Fruit fly (Drosophila melanogaster): ENCODE data around the gene Or1a.

Gene Or1a

DNA sequence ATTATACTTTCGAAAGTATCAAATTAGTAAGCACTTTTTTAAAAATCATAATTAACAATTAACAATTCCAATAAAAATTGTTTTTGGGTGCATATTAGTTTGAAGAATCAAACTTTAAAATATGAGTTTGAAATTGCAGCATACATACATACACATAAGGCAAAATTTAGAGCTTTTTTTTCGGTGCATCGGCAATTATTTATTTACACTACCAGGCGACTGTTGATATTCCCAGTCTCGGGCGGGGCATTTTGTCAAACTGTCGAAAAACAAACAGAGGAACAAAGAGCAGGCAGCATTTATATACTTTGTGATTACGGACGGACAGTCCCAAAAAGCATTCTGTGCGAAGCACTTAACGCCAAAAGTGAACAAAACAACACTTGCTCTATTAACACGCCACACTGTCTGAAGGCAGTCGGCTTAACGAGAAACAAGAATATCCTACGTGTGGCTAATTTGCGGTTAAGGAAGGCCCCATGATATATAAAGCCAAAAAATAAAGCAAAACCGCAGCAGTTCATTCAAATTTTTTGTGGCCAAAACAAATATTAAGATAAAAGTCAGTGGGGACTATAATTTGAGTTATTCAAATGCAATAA is 47.3 kb downstream of the Or1a start (continued):
- TF ChIP-seq CG30403 (GFP tag; optimal IDR thresholded peaks at IDR 0.05), result no peak
- no peak for TF ChIP-seq ac (GFP tag; optimal IDR thresholded peaks at IDR 0.05)
- TF ChIP-seq CG42726 (GFP tag; IDR thresholded peaks at IDR 0.05; ENCODE audit: partially characterized antibody), result no peak
- no peak for TF ChIP-seq Chrac-16 (GFP tag; optimal IDR thresholded peaks at IDR 0.05)
- no peak for TF ChIP-seq her (GFP tag; optimal IDR thresholded peaks at IDR 0.05)
- no peak for TF ChIP-seq psq (GFP tag; optimal IDR thresholded peaks at IDR 0.05)
- no peak for TF ChIP-seq gce (GFP tag; IDR thresholded peaks at IDR 0.05)
- TF ChIP-seq CG15073 (GFP tag; optimal IDR thresholded peaks at IDR 0.05), result no peak
- no peak for TF ChIP-seq klu (GFP tag; IDR thresholded peaks at IDR 0.05)
- no peak for TF ChIP-seq CG4404 (GFP tag; IDR thresholded peaks at IDR 0.05)
- TF ChIP-seq knrl (GFP tag; IDR thresholded peaks at IDR 0.05; ENCODE audit: partially characterized antibody), result no peak
- TF ChIP-seq CG12219 (GFP tag; optimal IDR thresholded peaks at IDR 0.05), result no peak
- TF ChIP-seq CG12769 (tag; optimal IDR thresholded peaks at IDR 0.05), result no peak
- TF ChIP-seq Blimp-1 (GFP tag; optimal IDR thresholded peaks at IDR 0.05), result peak; percentile 13
- no peak for TF ChIP-seq CG1602 (GFP tag; optimal IDR thresholded peaks at IDR 0.05)
- TF ChIP-seq Bdp1 (GFP tag; optimal IDR thresholded peaks at IDR 0.05), result no peak
- no peak for TF ChIP-seq CHES-1-like (GFP tag; optimal IDR thresholded peaks at IDR 0.05)
- no peak for TF ChIP-seq CG4282 (GFP tag; optimal IDR thresholded peaks at IDR 0.05)
- TF ChIP-seq Drgx (GFP tag; IDR thresholded peaks at IDR 0.05), result no peak
- TF ChIP-seq CG10321 (GFP tag; IDR thresholded peaks at IDR 0.05), result no peak
- TF ChIP-seq odd (GFP tag; optimal IDR thresholded peaks at IDR 0.05), result no peak
- TF ChIP-seq CG7839 (tag; optimal IDR thresholded peaks at IDR 0.05), result no peak
- TF ChIP-seq Dfd (GFP tag; optimal IDR thresholded peaks at IDR 0.05), result no peak
- no peak for TF ChIP-seq D (optimal IDR thresholded peaks at IDR 0.05)
- peak; percentile 19 for TF ChIP-seq D (GFP tag; optimal IDR thresholded peaks at IDR 0.05)
- TF ChIP-seq ranshi (GFP tag; IDR thresholded peaks at IDR 0.05), result no peak
- no peak for TF ChIP-seq sim (GFP tag; IDR thresholded peaks at IDR 0.05)
- TF ChIP-seq CG15696 (tag; optimal IDR thresholded peaks at IDR 0.05), result peak; percentile 27
- no peak for TF ChIP-seq lov (optimal IDR thresholded peaks at IDR 0.05)
- no peak for TF ChIP-seq lov (GFP tag; IDR thresholded peaks at IDR 0.05)
- TF ChIP-seq CG7928 (GFP tag; optimal IDR thresholded peaks at IDR 0.05), result no peak
- TF ChIP-seq dysf (GFP tag; IDR thresholded peaks at IDR 0.05), result no peak
- no peak for TF ChIP-seq NC2α (GFP tag; optimal IDR thresholded peaks at IDR 0.05)
- no peak for TF ChIP-seq dan (GFP tag; IDR thresholded peaks at IDR 0.05)
- TF ChIP-seq CG33557 (GFP tag; optimal IDR thresholded peaks at IDR 0.05), result no peak
- TF ChIP-seq chm (GFP tag; IDR thresholded peaks at IDR 0.05), result no peak
- TF ChIP-seq CG14965 (GFP tag; optimal IDR thresholded peaks at IDR 0.05; ENCODE audit: borderline replicate concordance), result no peak
- TF ChIP-seq inv (GFP tag; IDR thresholded peaks at IDR 0.05; ENCODE audit: partially characterized antibody), result no peak
- TF ChIP-seq Spps (tag; optimal IDR thresholded peaks at IDR 0.05), result no peak
- no peak for TF ChIP-seq CG7357 (GFP tag; IDR thresholded peaks at IDR 0.05)
- no peak for TF ChIP-seq zen2 (GFP tag; IDR thresholded peaks at IDR 0.05; ENCODE audit: partially characterized antibody)
- TF ChIP-seq unpg (GFP tag; optimal IDR thresholded peaks at IDR 0.05), result peak; percentile 22
- TF ChIP-seq Stat92E (GFP tag; optimal IDR thresholded peaks at IDR 0.05), result no peak
- TF ChIP-seq CG6254 (GFP tag; optimal IDR thresholded peaks at IDR 0.05), result no peak
- TF ChIP-seq ind (GFP tag; optimal IDR thresholded peaks at IDR 0.05), result no peak
- TF ChIP-seq hbn (GFP tag; IDR thresholded peaks at IDR 0.05; ENCODE audit: partially characterized antibody), result no peak
- no peak for TF ChIP-seq dati (GFP tag; IDR thresholded peaks at IDR 0.05)
- TF ChIP-seq CG31365 (tag; optimal IDR thresholded peaks at IDR 0.05), result no peak
- no peak for TF ChIP-seq CG4328 (GFP tag; optimal IDR thresholded peaks at IDR 0.05)
- no peak for TF ChIP-seq ro (GFP tag; IDR thresholded peaks at IDR 0.05)
- TF ChIP-seq mld (GFP tag; IDR thresholded peaks at IDR 0.05; ENCODE audit: partially characterized antibody), result no peak
